Worm (Caenorhabditis elegans) whole organism, L4 larva: ENCODE data around the gene cnd-1.

ENCODE experiments used
- D1046.2 ChIP-seq: fragments of 200-800 bp; sonication (Bioruptor generic); IDR thresholded peaks from 2 replicates; pipeline ENCODE4 v1.3.6; 2022; ENCODE audit warnings: missing genetic modification characterization, missing compliant biosample characterization
- F10B5.3 ChIP-seq: sonication (generic microtip); optimal IDR thresholded peaks from 2 replicates; lab custom pipeline; 2016; ENCODE audit warnings: mild to moderate bottlenecking, missing genetic modification characterization, missing compliant biosample characterization
- F44E2.7 ChIP-seq: fragments of 200-800 bp; sonication (Bioruptor generic); IDR thresholded peaks from 2 replicates; pipeline ENCODE4 v2.1.2; 2022; ENCODE audit warnings: missing genetic modification characterization, missing compliant biosample characterization
- T20F7.1 ChIP-seq: fragments of 200-800 bp; sonication (Bioruptor generic); optimal IDR thresholded peaks from 2 replicates; lab custom pipeline; 2018; ENCODE audit warnings: mild to moderate bottlenecking, missing genetic modification characterization, missing compliant biosample characterization
- Y48G9A.11 ChIP-seq: fragments of 200-800 bp; sonication (Bioruptor generic); IDR thresholded peaks from 2 replicates; pipeline ENCODE4 v1.3.6; 2022; ENCODE audit warnings: missing genetic modification reagents, missing genetic modification characterization, missing compliant biosample characterization
- aly-2 ChIP-seq: sonication (generic microtip); optimal IDR thresholded peaks from 2 replicates; lab custom pipeline; 2018; ENCODE audit warnings: missing biosample characterization, missing genetic modification characterization
- ceh-62 ChIP-seq: sonication (generic microtip); optimal IDR thresholded peaks from 2 replicates; lab custom pipeline; 2017; ENCODE audit warnings: missing biosample characterization, missing genetic modification characterization
- ces-1 ChIP-seq: fragments of 150-350 bp; sonication (generic microtip); optimal IDR thresholded peaks from 4 replicates; lab custom pipeline; 2014; ENCODE audit warnings: missing biosample characterization, missing genetic modification reagents, missing genetic modification characterization
- daf-16 ChIP-seq, 3 experiments: sonication (generic microtip); optimal IDR thresholded peaks; 2 replicates each; lab custom pipeline; 2016 to 2017; ENCODE audit warnings: missing genetic modification characterization in 3 of 3, missing genetic modification reagents in 3 of 3, mild to moderate bottlenecking in 2 of 3, missing compliant biosample characterization in 2 of 3, missing biosample characterization in 1 of 3, moderate library complexity in 1 of 3
- dmd-6 ChIP-seq: fragments of 200-800 bp; sonication (Bioruptor generic); IDR thresholded peaks from 2 replicates; pipeline ENCODE4 v1.3.6; 2022; ENCODE audit warnings: missing genetic modification reagents, missing genetic modification characterization, missing compliant biosample characterization
- dpl-1 ChIP-seq: fragments of 150-350 bp; optimal IDR thresholded peaks from 2 replicates; lab custom pipeline; 2014; ENCODE audit warnings: missing biosample characterization, missing genetic modification reagents, missing genetic modification characterization
- dve-1 ChIP-seq: sonication (generic microtip); optimal IDR thresholded peaks from 2 replicates; lab custom pipeline; 2017; ENCODE audit warnings: antibody characterized with exemption, mild to moderate bottlenecking, missing genetic modification characterization, missing compliant biosample characterization; ENCODE audit not compliant: insufficient read depth
- gei-8 ChIP-seq: fragments of 200-800 bp; sonication (Bioruptor generic); optimal IDR thresholded peaks from 2 replicates; lab custom pipeline; 2018; ENCODE audit warnings: mild to moderate bottlenecking, missing genetic modification characterization, missing compliant biosample characterization
- hif-1 ChIP-seq, 2 experiments: sonication (generic microtip); optimal IDR thresholded peaks; 2 replicates each; lab custom pipeline; 2016 to 2017; ENCODE audit warnings: missing compliant biosample characterization in 2 of 2, missing genetic modification characterization in 2 of 2, missing genetic modification reagents in 2 of 2, missing genotype in 2 of 2, mild to moderate bottlenecking in 1 of 2
- hlh-11 ChIP-seq: fragments of 200-800 bp; sonication (Bioruptor generic); optimal IDR thresholded peaks from 2 replicates; lab custom pipeline; 2018; ENCODE audit warnings: mild to moderate bottlenecking, missing genetic modification characterization, missing compliant biosample characterization
- hmg-1.1 ChIP-seq: fragments of 200-800 bp; sonication (Bioruptor generic); IDR thresholded peaks from 2 replicates; pipeline ENCODE4 v1.3.6; 2022; ENCODE audit warnings: missing genetic modification reagents, missing genetic modification characterization, missing compliant biosample characterization
- lim-7 ChIP-seq: fragments of 200-800 bp; sonication (Bioruptor generic); IDR thresholded peaks from 2 replicates; pipeline ENCODE4 v1.3.6; 2022; ENCODE audit warnings: missing genetic modification characterization, missing compliant biosample characterization
- lin-39 ChIP-seq: fragments of 150-350 bp; optimal IDR thresholded peaks from 2 replicates; lab custom pipeline; 2014; ENCODE audit warnings: missing biosample characterization, missing genetic modification reagents, missing genetic modification characterization
- lsy-2 ChIP-seq, 2 experiments: fragments of 150-350 bp in 1 of 2; sonication (generic microtip) in 1 of 2; optimal IDR thresholded peaks; 2 replicates each; lab custom pipeline; 2014 to 2017; ENCODE audit warnings: missing biosample characterization in 2 of 2, missing genetic modification characterization in 2 of 2
- madf-5 ChIP-seq, 2 experiments: fragments of 200-800 bp; sonication (Bioruptor generic); IDR thresholded peaks; 2 replicates each; pipeline ENCODE4 v1.3.6; 2022; ENCODE audit warnings: missing compliant biosample characterization in 2 of 2, missing genetic modification characterization in 2 of 2
- mdt-29 ChIP-seq: fragments of 200-800 bp; sonication (Bioruptor generic); IDR thresholded peaks from 2 replicates; pipeline ENCODE4 v1.3.6; 2022; ENCODE audit warnings: missing genetic modification reagents, missing genetic modification characterization, missing compliant biosample characterization
- mep-1 ChIP-seq: fragments of 150-350 bp; sonication (generic microtip); optimal IDR thresholded peaks from 3 replicates; lab custom pipeline; 2014; ENCODE audit warnings: missing biosample characterization, missing genetic modification characterization
- nhr-10 ChIP-seq: fragments of 150-350 bp; optimal IDR thresholded peaks from 2 replicates; lab custom pipeline; 2014; ENCODE audit warnings: missing biosample characterization, missing genetic modification characterization
- nhr-102 ChIP-seq: sonication (generic microtip); optimal IDR thresholded peaks from 2 replicates; lab custom pipeline; 2016; ENCODE audit warnings: mild to moderate bottlenecking, missing genetic modification characterization, moderate library complexity, missing compliant biosample characterization
- nhr-25 ChIP-seq: sonication (generic microtip); optimal IDR thresholded peaks from 2 replicates; lab custom pipeline; 2017; ENCODE audit warnings: missing genetic modification characterization, mild to moderate bottlenecking, missing compliant biosample characterization, antibody characterized with exemption, moderate library complexity, borderline replicate concordance; ENCODE audit not compliant: insufficient read depth
- nhr-28 ChIP-seq: fragments of 150-350 bp; optimal IDR thresholded peaks from 2 replicates; lab custom pipeline; 2014; ENCODE audit warnings: missing biosample characterization, missing genetic modification characterization
- nhr-48 ChIP-seq: sonication (generic microtip); optimal IDR thresholded peaks from 2 replicates; lab custom pipeline; 2016; ENCODE audit warnings: mild to moderate bottlenecking, missing genetic modification characterization, missing compliant biosample characterization
- nhr-6 ChIP-seq: fragments of 150-350 bp; optimal IDR thresholded peaks from 2 replicates; lab custom pipeline; 2014; ENCODE audit warnings: missing biosample characterization, missing genetic modification characterization
- nhr-77 ChIP-seq: fragments of 150-350 bp; optimal IDR thresholded peaks from 2 replicates; lab custom pipeline; 2014; ENCODE audit warnings: missing biosample characterization, missing genetic modification characterization
- pha-4 ChIP-seq, 2 experiments: fragments of 150-350 bp in 1 of 2; fragments of 200-800 bp in 1 of 2; sonication (Bioruptor generic) in 1 of 2; IDR thresholded peaks in 1 of 2; optimal IDR thresholded peaks in 1 of 2; 2 replicates each; pipeline versions ENCODE4 v1.3.6 to Lab custom; 2014 to 2022; ENCODE audit warnings: missing genetic modification characterization in 2 of 2, missing genetic modification reagents in 2 of 2, missing biosample characterization in 1 of 2, missing compliant biosample characterization in 1 of 2
- php-3 ChIP-seq: fragments of 200-800 bp; sonication (Bioruptor generic); IDR thresholded peaks from 2 replicates; pipeline ENCODE4 v1.3.6; 2022; ENCODE audit warnings: missing genetic modification reagents, missing genetic modification characterization, missing compliant biosample characterization
- pqm-1 ChIP-seq: sonication (generic microtip); optimal IDR thresholded peaks from 2 replicates; lab custom pipeline; 2017; ENCODE audit warnings: missing biosample characterization, missing genetic modification characterization
- rbr-2 ChIP-seq: sonication (generic microtip); optimal IDR thresholded peaks from 2 replicates; lab custom pipeline; 2016; ENCODE audit warnings: missing genotype, missing genetic modification characterization, missing compliant biosample characterization
- sdz-12 ChIP-seq: fragments of 200-800 bp; sonication (Bioruptor generic); optimal IDR thresholded peaks from 2 replicates; lab custom pipeline; 2018; ENCODE audit warnings: mild to moderate bottlenecking, missing genetic modification characterization, missing compliant biosample characterization
- spr-3 ChIP-seq: fragments of 200-800 bp; sonication (Bioruptor generic); optimal IDR thresholded peaks from 2 replicates; lab custom pipeline; 2018; ENCODE audit warnings: mild to moderate bottlenecking, missing genetic modification characterization, missing compliant biosample characterization
- tra-1 ChIP-seq: fragments of 200-800 bp; sonication (Bioruptor generic); IDR thresholded peaks from 2 replicates; pipeline ENCODE4 v1.3.6; 2022; ENCODE audit warnings: missing genetic modification reagents, missing genetic modification characterization, missing compliant biosample characterization
- unc-62 ChIP-seq, 3 experiments: fragments of 150-350 bp in 1 of 3; sonication (generic microtip); optimal IDR thresholded peaks in 2 of 3; peaks in 1 of 3; 1 replicate in 1 of 3; 2 replicates in 2 of 3; lab custom pipeline; 2014 to 2017; ENCODE audit warnings: missing biosample characterization in 3 of 3, missing genetic modification characterization in 3 of 3, missing genetic modification reagents in 3 of 3, missing genotype in 1 of 3
- vab-7 ChIP-seq: fragments of 200-800 bp; sonication (Bioruptor generic); IDR thresholded peaks from 2 replicates; pipeline ENCODE4 v1.3.6; 2022; ENCODE audit warnings: missing genetic modification reagents, missing genetic modification characterization, missing compliant biosample characterization
- zfp-3 ChIP-seq: fragments of 200-800 bp; sonication (Bioruptor generic); conservative IDR thresholded peaks from 2 replicates; pipeline ENCODE4 v1.3.6; 2022; ENCODE audit warnings: missing genetic modification reagents, missing genetic modification characterization, missing compliant biosample characterization
- zip-11 ChIP-seq: fragments of 200-800 bp; sonication (Bioruptor generic); IDR thresholded peaks from 2 replicates; pipeline ENCODE4 v1.3.6; 2022; ENCODE audit warnings: missing genetic modification characterization, missing compliant biosample characterization
- ztf-11 ChIP-seq: fragments of 150-350 bp; optimal IDR thresholded peaks from 2 replicates; lab custom pipeline; 2014; ENCODE audit warnings: missing biosample characterization, missing genetic modification characterization
- ztf-7 ChIP-seq: fragments of 150-350 bp; optimal IDR thresholded peaks from 2 replicates; lab custom pipeline; 2014; ENCODE audit warnings: missing biosample characterization, missing genetic modification characterization

The cnd-1 gene

ce11 chrIII:5201267-5201666 lies 43.2 kb downstream of the cnd-1 start (continued):
- TF ChIP-seq nhr-102 (peak; percentile 79), mep-1 (tag; lab: Kevin White, UChicago) (peak; percentile 73), zip-11 (GFP tag; lab: Robert Waterston, UW) (no peak)
- TF ChIP-seq, all 104 proteins: peak for 24

ce11 chrIII:5200349-5200748 lies 44.1 kb downstream of the cnd-1 start:
- peak; percentile 96 for TF ChIP-seq nhr-28 (tag; lab: Kevin White, UChicago)
- TF ChIP-seq hif-1 (tag; optimal IDR thresholded peaks at IDR 0.05; lab: Kevin White, UChicago), result peak in 1 of 2 experiments; percentile 44
- no peak for TF ChIP-seq mdt-29 (GFP tag; lab: Robert Waterston, UW)
- TF ChIP-seq lin-39 (tag; lab: Kevin White, UChicago), result no peak
- TF ChIP-seq lsy-2 (tag; optimal IDR thresholded peaks at IDR 0.05; lab: Kevin White, UChicago), result peak in 1 of 2 experiments; percentile 28
- peak; percentile 71 for TF ChIP-seq nhr-77
- TF ChIP-seq vab-7 (GFP tag; lab: Robert Waterston, UW), result no peak
- TF ChIP-seq zfp-3 (GFP tag; lab: Robert Waterston, UW), result no peak
- TF ChIP-seq daf-16 (GFP tag; optimal IDR thresholded peaks at IDR 0.05; lab: Kevin White, UChicago), result no peak
- TF ChIP-seq daf-16 (tag; optimal IDR thresholded peaks at IDR 0.05; lab: Kevin White, UChicago), result peak; percentile 13
- TF ChIP-seq mep-1 (tag; lab: Kevin White, UChicago), result peak; percentile 8
- peak; percentile 75 for TF ChIP-seq pqm-1 (tag; lab: Kevin White, UChicago)
- TF ChIP-seq unc-62 (GFP tag; optimal IDR thresholded peaks at IDR 0.05 in 1 of 2; lab: Kevin White, UChicago), result peak in 1 of 2 experiments; percentile 38
- no peak for TF ChIP-seq unc-62 (tag; optimal IDR thresholded peaks at IDR 0.05; lab: Kevin White, UChicago)
- no peak for TF ChIP-seq Y48G9A.11 (GFP tag; lab: Robert Waterston, UW)
- no peak for TF ChIP-seq tra-1 (GFP tag; lab: Robert Waterston, UW)
- peak; percentile 34; the same call in 1 of the 2 replicates for TF ChIP-seq dmd-6
- 0 out of 2 replicates have a peak, but pooled peaks have one; percentile 34 for TF ChIP-seq lim-7 (GFP tag; lab: Robert Waterston, UW)
- no peak for TF ChIP-seq dpl-1 (GFP tag; lab: Kevin White, UChicago)
- TF ChIP-seq hmg-1.1, result no peak
- TF ChIP-seq dve-1, result peak; percentile 60
- TF ChIP-seq hlh-11 (tag; lab: Kevin White, UChicago), result no peak
- peak; percentile 19 for TF ChIP-seq T20F7.1 (GFP tag; lab: Kevin White, UChicago)
- peak; percentile 4 for TF ChIP-seq ztf-7 (tag; lab: Kevin White, UChicago)

ce11 chrIII:5199577-5199976 lies 44.9 kb downstream of the cnd-1 start, which contains the start of gene emb-8:
Gene emb-8 (minus strand): TSS chrIII:5199677.
- TF ChIP-seq php-3 (no peak), pha-4 (GFP tag; IDR thresholded peaks at IDR 0.05; lab: Robert Waterston, UW) (0 out of 2 replicates have a peak, but pooled peaks have one; percentile 31), pha-4 (tag; optimal IDR thresholded peaks at IDR 0.05; lab: Kevin White, UChicago) (no peak)

ce11 chrIII:5196298-5197045 lies 48.0 kb downstream of the cnd-1 start:
- TF ChIP-seq sdz-12 (no peak), nhr-77 (peak; percentile 0), ces-1 (no peak), nhr-6 (tag; lab: Kevin White, UChicago) (peak; percentile 38), zfp-3 (GFP tag; lab: Robert Waterston, UW) (peak; percentile 90), zip-11 (GFP tag; lab: Robert Waterston, UW) (no peak), vab-7 (GFP tag; lab: Robert Waterston, UW) (no peak), gei-8 (peak; percentile 34), spr-3 (GFP tag; lab: Kevin White, UChicago) (no peak), F10B5.3 (tag; lab: Kevin White, UChicago) (no peak), nhr-25 (tag; lab: Kevin White, UChicago) (peak; percentile 27), tra-1 (GFP tag; lab: Robert Waterston, UW) (no peak), nhr-48 (tag; lab: Kevin White, UChicago) (peak; percentile 61), mep-1 (tag; lab: Kevin White, UChicago) (peak; percentile 35), aly-2 (tag; lab: Kevin White, UChicago) (no peak), F44E2.7 (GFP tag; lab: Robert Waterston, UW) (no peak), ztf-11 (no peak), D1046.2 (GFP tag; lab: Robert Waterston, UW) (no peak), nhr-10 (tag; lab: Kevin White, UChicago) (no peak), ceh-62 (tag; lab: Kevin White, UChicago) (no peak), rbr-2 (tag; lab: Kevin White, UChicago) (peak; percentile 14), madf-5 (GFP tag; IDR thresholded peaks at IDR 0.05; lab: Robert Waterston, UW) (no peak), hif-1 (tag; optimal IDR thresholded peaks at IDR 0.05; lab: Kevin White, UChicago) (no peak)
